Worm (Caenorhabditis elegans) whole organism, L3 larva: ENCODE results near the gene cpf-1.

ENCODE experiments used
- daf-12 ChIP-seq: fragments of 150-350 bp; optimal IDR thresholded peaks from 2 replicates; lab custom pipeline; 2014; ENCODE audit warnings: missing biosample characterization, missing genetic modification reagents, missing genetic modification characterization
- fos-1 ChIP-seq: fragments of 150-350 bp; optimal IDR thresholded peaks from 2 replicates; lab custom pipeline; 2014; ENCODE audit warnings: missing biosample characterization, missing genetic modification characterization
- nhr-11 ChIP-seq: fragments of 150-350 bp; optimal IDR thresholded peaks from 2 replicates; lab custom pipeline; 2014; ENCODE audit warnings: missing biosample characterization, missing genetic modification characterization
- nhr-237 ChIP-seq: fragments of 150-350 bp; optimal IDR thresholded peaks from 2 replicates; lab custom pipeline; 2014; ENCODE audit warnings: missing biosample characterization, missing genetic modification characterization
- nhr-25 ChIP-seq: sonication (generic microtip); optimal IDR thresholded peaks from 2 replicates; lab custom pipeline; 2017; ENCODE audit warnings: missing biosample characterization, missing genetic modification characterization

ce11 chrII:8603567-8604359 lies 1.5 kb upstream of the cpf-1 start, which contains the start of gene suf-1:
- TF ChIP-seq daf-12 (tag; lab: Kevin White, UChicago) = no peak
- no peak for TF ChIP-seq nhr-237 (tag; lab: Kevin White, UChicago)
- TF ChIP-seq nhr-25 (tag; lab: Kevin White, UChicago) = no peak
- TF ChIP-seq nhr-11 (tag; lab: Kevin White, UChicago) = no peak
- no peak for TF ChIP-seq fos-1 (tag; lab: Kevin White, UChicago)
